Worm (Caenorhabditis elegans) whole organism, midembryonic: ENCODE results near the gene twk-39.

ENCODE experiments used
- klf-2 ChIP-seq: fragments of 200-800 bp; sonication (Bioruptor generic); conservative IDR thresholded peaks from 2 replicates; pipeline ENCODE4 v1.3.6; 2022; ENCODE audit warnings: missing genetic modification reagents, missing genetic modification characterization, missing compliant biosample characterization
- tab-1 ChIP-seq: fragments of 200-800 bp; sonication (Bioruptor generic); IDR thresholded peaks from 2 replicates; pipeline ENCODE4 v1.3.6; 2022; ENCODE audit warnings: missing genetic modification characterization, missing compliant biosample characterization

DNA sequence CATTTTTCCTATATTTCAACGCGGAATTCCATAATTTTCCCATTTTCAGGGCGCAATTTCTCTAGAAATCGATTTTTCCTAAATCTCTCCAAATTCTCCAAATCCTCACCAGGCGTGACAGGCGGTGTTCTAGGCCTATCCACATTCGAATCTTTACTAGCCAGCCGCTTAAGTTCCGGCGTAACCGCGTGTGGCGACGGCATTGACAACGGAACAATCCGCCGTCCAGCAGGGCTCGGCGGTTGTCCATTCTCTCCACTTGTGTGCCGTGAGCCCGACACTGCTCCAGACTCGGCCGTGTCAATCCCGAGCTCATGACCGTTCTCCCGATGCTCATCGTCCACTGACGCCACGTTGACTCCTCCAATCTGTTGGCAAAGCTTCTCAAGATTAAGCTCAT is 47.5 kb downstream of the twk-39 start:
- TF ChIP-seq tab-1 (GFP tag; lab: Robert Waterston, UW) (no peak), klf-2 (GFP tag; lab: Robert Waterston, UW) (no peak)
